Worm (Caenorhabditis elegans) whole organism, L2 larva: ENCODE measurements around the gene Y54H5A.2.

Source experiments
- ama-1 ChIP-seq: fragments of 150-350 bp; optimal IDR thresholded peaks from 2 replicates; lab custom pipeline; 2018; ENCODE audit warnings: inconsistent platforms
- elt-3 ChIP-seq: sonication (generic microtip); optimal IDR thresholded peaks from 2 replicates; lab custom pipeline; 2017; ENCODE audit warnings: missing biosample characterization, missing genetic modification characterization
- fos-1 ChIP-seq: fragments of 150-350 bp; optimal IDR thresholded peaks from 2 replicates; lab custom pipeline; 2014; ENCODE audit warnings: missing biosample characterization, missing genetic modification characterization
- nhr-11 ChIP-seq: fragments of 150-350 bp; optimal IDR thresholded peaks from 2 replicates; lab custom pipeline; 2014; ENCODE audit warnings: missing biosample characterization, missing genetic modification characterization
- nhr-25 ChIP-seq: fragments of 150-350 bp; sonication (generic microtip); optimal IDR thresholded peaks from 3 replicates; lab custom pipeline; 2014; ENCODE audit warnings: missing biosample characterization, missing genetic modification characterization
- skn-1 ChIP-seq: sonication (generic microtip); optimal IDR thresholded peaks from 2 replicates; lab custom pipeline; 2017; ENCODE audit warnings: missing biosample characterization, missing genetic modification characterization
- sma-9 ChIP-seq, 2 experiments: fragments of 150-350 bp in 1 of 2; sonication (generic microtip) in 1 of 2; optimal IDR thresholded peaks; 2 replicates each; lab custom pipeline; 2014 to 2016; ENCODE audit warnings: missing genetic modification characterization in 2 of 2, mild to moderate bottlenecking in 1 of 2, missing biosample characterization in 1 of 2, missing compliant biosample characterization in 1 of 2, missing genetic modification reagents in 1 of 2, moderate library complexity in 1 of 2
- unc-39 ChIP-seq: fragments of 150-350 bp; optimal IDR thresholded peaks from 2 replicates; lab custom pipeline; 2014; ENCODE audit warnings: missing biosample characterization, missing genetic modification characterization
- ztf-1 ChIP-seq: fragments of 200-800 bp; sonication (Bioruptor generic); conservative IDR thresholded peaks from 2 replicates; pipeline ENCODE4 v1.3.6; 2022; ENCODE audit warnings: missing genetic modification characterization, missing compliant biosample characterization
- ztf-4 ChIP-seq: fragments of 150-350 bp; optimal IDR thresholded peaks from 2 replicates; lab custom pipeline; 2014; ENCODE audit warnings: missing biosample characterization, missing genetic modification characterization

- TF ChIP-seq fos-1 (tag; lab: Kevin White, UChicago): no peak
- no peak for TF ChIP-seq unc-39
- TF ChIP-seq ztf-4 (tag; lab: Kevin White, UChicago): no peak
- no peak for TF ChIP-seq sma-9 (GFP tag; optimal IDR thresholded peaks at IDR 0.05; lab: Kevin White, UChicago)
- TF ChIP-seq sma-9 (tag; optimal IDR thresholded peaks at IDR 0.05; lab: Kevin White, UChicago): no peak
- no peak for TF ChIP-seq ama-1 (lab: Kevin White, UChicago)
- no peak for TF ChIP-seq nhr-11
- TF ChIP-seq ztf-1: no peak
- TF ChIP-seq elt-3 (tag; lab: Kevin White, UChicago): no peak
- no peak for TF ChIP-seq nhr-25 (tag; lab: Kevin White, UChicago)
- TF ChIP-seq skn-1: no peak
Measured at ce11 chrIII:5185620-5186019, 36.2 kb upstream of the Y54H5A.2 start, which contains the start of gene pup-2.
